Worm (Caenorhabditis elegans): Measurements from ENCODE around the gene mct-5.

DNA sequence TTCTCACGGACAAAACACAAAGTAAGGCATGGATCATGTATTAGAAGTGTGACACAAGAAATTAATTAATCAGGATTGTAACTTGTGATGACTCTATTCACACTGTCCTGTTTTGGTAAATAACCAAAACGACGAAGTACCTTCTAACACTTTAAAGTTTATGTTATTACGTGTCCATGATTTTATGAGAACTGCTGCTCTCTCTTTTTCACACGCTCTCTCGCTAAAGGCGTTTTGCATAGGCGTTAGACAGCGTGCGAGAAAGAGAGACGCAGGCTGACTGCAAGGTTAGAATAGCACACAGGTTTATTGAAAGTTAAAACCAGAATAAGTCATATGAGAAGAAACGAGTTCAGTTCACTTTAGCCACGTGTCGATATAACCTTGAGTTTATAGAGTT, 8.3 kb downstream of the mct-5 start:
- TF ChIP-seq lir-3 (tag; optimal IDR thresholded peaks at IDR 0.05): no peak
- no peak for TF ChIP-seq pha-4 (GFP tag; IDR thresholded peaks at IDR 0.05)
- TF ChIP-seq pha-4 (tag; optimal IDR thresholded peaks at IDR 0.05): no peak
- no peak for TF ChIP-seq ama-1 (optimal IDR thresholded peaks at IDR 0.05)
- no peak for TF ChIP-seq tag-97 (GFP tag; IDR thresholded peaks at IDR 0.05)
- TF ChIP-seq unc-130 (GFP tag; optimal IDR thresholded peaks at IDR 0.05): no peak
- TF ChIP-seq ztf-11 (tag; optimal IDR thresholded peaks at IDR 0.05): no peak
- TF ChIP-seq dmd-6 (GFP tag; IDR thresholded peaks at IDR 0.05): no peak
- no peak for TF ChIP-seq unc-62 (GFP tag; optimal IDR thresholded peaks at IDR 0.05 in 1 of 2)
- TF ChIP-seq unc-62 (tag; optimal IDR thresholded peaks at IDR 0.05): no peak
- TF ChIP-seq egl-27 (tag; optimal IDR thresholded peaks at IDR 0.05): no peak
- TF ChIP-seq lin-39 (tag; optimal IDR thresholded peaks at IDR 0.05): no peak
- TF ChIP-seq F10B5.3 (tag; optimal IDR thresholded peaks at IDR 0.05): no peak
- no peak for TF ChIP-seq lin-38 (GFP tag; IDR thresholded peaks at IDR 0.05)
